Fruit fly (Drosophila melanogaster) whole organism, embryonic: ENCODE measurements around the gene CG15046.

Source experiments
- Aef1 ChIP-seq: fragments of 200-800 bp; sonication (Bioruptor generic); IDR thresholded peaks from 3 replicates; pipeline ENCODE4 v1.3.6; 2022; ENCODE audit warnings: missing biosample characterization, missing genetic modification characterization
- Antp ChIP-seq: fragments of 200-800 bp; sonication (Bioruptor generic); optimal IDR thresholded peaks from 3 replicates; lab custom pipeline; 2016; ENCODE audit warnings: missing biosample characterization, missing genetic modification characterization
- BEAF-32 ChIP-seq: fragments of 200-800 bp; sonication (Bioruptor generic); optimal IDR thresholded peaks from 3 replicates; lab custom pipeline; 2017; ENCODE audit warnings: missing biosample characterization, missing genetic modification characterization, mild to moderate bottlenecking, moderate library complexity, missing genetic modification reagents
- Blimp-1 ChIP-seq: fragments of 200-800 bp; sonication (Bioruptor generic); optimal IDR thresholded peaks from 3 replicates; lab custom pipeline; 2018; ENCODE audit warnings: missing biosample characterization, missing genetic modification characterization, mild to moderate bottlenecking, moderate library complexity, missing genetic modification reagents
- CG11398 ChIP-seq: fragments of 200-800 bp; sonication (Bioruptor generic); optimal IDR thresholded peaks from 2 replicates; lab custom pipeline; 2016; ENCODE audit warnings: missing biosample characterization, missing genetic modification characterization
- CG13287 ChIP-seq: fragments of 200-800 bp; sonication (Bioruptor generic); IDR thresholded peaks from 2 replicates; pipeline ENCODE4 v1.3.6; 2022; ENCODE audit warnings: missing biosample characterization, missing genetic modification characterization; ENCODE audit not compliant: partially characterized antibody
- CG13296 ChIP-seq: fragments of 200-800 bp; sonication (Bioruptor generic); optimal IDR thresholded peaks from 3 replicates; lab custom pipeline; 2018; ENCODE audit warnings: missing biosample characterization, mild to moderate bottlenecking, missing genetic modification characterization
- CG14014 ChIP-seq: fragments of 200-800 bp; sonication (Bioruptor generic); IDR thresholded peaks from 2 replicates; pipeline ENCODE4 v1.3.6; 2022; ENCODE audit warnings: missing biosample characterization, missing genetic modification characterization
- CG14965 ChIP-seq: fragments of 200-800 bp; sonication (Bioruptor generic); optimal IDR thresholded peaks from 2 replicates; lab custom pipeline; 2016; ENCODE audit warnings: missing biosample characterization, missing genetic modification characterization, borderline replicate concordance
- CG1603 ChIP-seq: fragments of 200-800 bp; sonication (Bioruptor generic); optimal IDR thresholded peaks from 2 replicates; lab custom pipeline; 2019; ENCODE audit warnings: missing biosample characterization, mild to moderate bottlenecking, missing genetic modification characterization, moderate library complexity
- CG17328 ChIP-seq: fragments of 200-800 bp; sonication (Bioruptor generic); IDR thresholded peaks from 2 replicates; pipeline ENCODE4 v1.3.6; 2022; ENCODE audit warnings: missing biosample characterization, missing genetic modification characterization
- CG17829 ChIP-seq: fragments of 200-800 bp; optimal IDR thresholded peaks from 2 replicates; lab custom pipeline; 2019; ENCODE audit warnings: missing biosample characterization, mild to moderate bottlenecking, missing genetic modification characterization, moderate library complexity
- CG17912 ChIP-seq: fragments of 200-800 bp; sonication (Bioruptor generic); optimal IDR thresholded peaks from 2 replicates; lab custom pipeline; 2018; ENCODE audit warnings: missing biosample characterization, mild to moderate bottlenecking, missing genetic modification characterization
- CG18619 ChIP-seq: fragments of 200-800 bp; sonication (Bioruptor generic); optimal IDR thresholded peaks from 3 replicates; lab custom pipeline; 2017; ENCODE audit warnings: missing biosample characterization, mild to moderate bottlenecking, missing genetic modification characterization
- CG31224 ChIP-seq: fragments of 200-800 bp; sonication (Bioruptor generic); IDR thresholded peaks from 2 replicates; pipeline ENCODE4 v1.3.6; 2022; ENCODE audit warnings: missing biosample characterization, missing genetic modification characterization
- CG31365 ChIP-seq: fragments of 200-800 bp; sonication (Bioruptor generic); optimal IDR thresholded peaks from 2 replicates; lab custom pipeline; 2018; ENCODE audit warnings: missing biosample characterization, mild to moderate bottlenecking, missing genetic modification characterization
- CG31388 ChIP-seq: fragments of 200-800 bp; sonication (Bioruptor generic); optimal IDR thresholded peaks from 2 replicates; lab custom pipeline; 2016; ENCODE audit warnings: missing biosample characterization, missing genetic modification characterization
- CG4328 ChIP-seq: fragments of 200-800 bp; sonication (Bioruptor generic); optimal IDR thresholded peaks from 3 replicates; lab custom pipeline; 2017; ENCODE audit warnings: missing biosample characterization, missing genetic modification reagents, missing genetic modification characterization
- CG4820 ChIP-seq: fragments of 200-800 bp; sonication (Bioruptor generic); optimal IDR thresholded peaks from 3 replicates; lab custom pipeline; 2016; ENCODE audit warnings: missing biosample characterization, missing genetic modification characterization
- CG6791 ChIP-seq: fragments of 200-800 bp; sonication (Bioruptor generic); IDR thresholded peaks from 3 replicates; pipeline ENCODE4 v1.3.6; 2022; ENCODE audit warnings: missing biosample characterization, missing genetic modification characterization; ENCODE audit not compliant: partially characterized antibody
- CG7963 ChIP-seq: fragments of 200-800 bp; sonication (Bioruptor generic); IDR thresholded peaks from 3 replicates; pipeline ENCODE4 v1.3.6; 2022; ENCODE audit warnings: missing biosample characterization, missing genetic modification characterization; ENCODE audit not compliant: partially characterized antibody
- CG8765 ChIP-seq: fragments of 200-800 bp; sonication (Bioruptor generic); IDR thresholded peaks from 2 replicates; pipeline ENCODE4 v1.3.6; 2022; ENCODE audit warnings: missing biosample characterization, missing genetic modification characterization
- CG9215 ChIP-seq: fragments of 200-800 bp; sonication (Bioruptor generic); IDR thresholded peaks from 2 replicates; pipeline ENCODE4 v1.3.6; 2022; ENCODE audit warnings: missing biosample characterization, missing genetic modification characterization
- CG9437 ChIP-seq: fragments of 200-800 bp; sonication (Bioruptor generic); optimal IDR thresholded peaks from 2 replicates; lab custom pipeline; 2018; ENCODE audit warnings: missing biosample characterization, mild to moderate bottlenecking, missing genetic modification characterization
- CoRest ChIP-seq: fragments of 200-800 bp; sonication (Bioruptor generic); optimal IDR thresholded peaks from 3 replicates; lab custom pipeline; 2018; ENCODE audit warnings: missing biosample characterization, mild to moderate bottlenecking, missing genetic modification characterization, moderate library complexity
- Dref ChIP-seq: fragments of 200-800 bp; sonication (Bioruptor generic); IDR thresholded peaks from 2 replicates; pipeline ENCODE4 v1.3.6; 2022; ENCODE audit warnings: missing biosample characterization, missing genetic modification characterization
- ERR ChIP-seq: fragments of 200-800 bp; sonication (Bioruptor generic); optimal IDR thresholded peaks from 2 replicates; lab custom pipeline; 2016; ENCODE audit warnings: missing biosample characterization, missing genetic modification characterization
- H2.0 ChIP-seq: fragments of 200-800 bp; sonication (Bioruptor generic); IDR thresholded peaks from 2 replicates; pipeline ENCODE4 v1.3.6; 2022; ENCODE audit warnings: missing biosample characterization, missing genetic modification characterization
- HHEX ChIP-seq: fragments of 200-800 bp; sonication (Bioruptor generic); optimal IDR thresholded peaks from 3 replicates; lab custom pipeline; 2017; ENCODE audit warnings: missing biosample characterization, mild to moderate bottlenecking, missing genetic modification characterization, missing genetic modification reagents
- Hr51 ChIP-seq, 2 experiments: fragments of 200-800 bp; sonication (Bioruptor generic); optimal IDR thresholded peaks; 2 replicates in 1 of 2; 3 replicates in 1 of 2; lab custom pipeline; 2016 to 2018; ENCODE audit warnings: missing biosample characterization in 2 of 2, missing genetic modification characterization in 2 of 2, mild to moderate bottlenecking in 1 of 2, moderate library complexity in 1 of 2
- Hsf ChIP-seq: fragments of 200-800 bp; sonication (Bioruptor generic); optimal IDR thresholded peaks from 3 replicates; lab custom pipeline; 2016; ENCODE audit warnings: missing biosample characterization, missing genetic modification characterization
- Spps ChIP-seq: fragments of 200-800 bp; sonication (Bioruptor generic); optimal IDR thresholded peaks from 2 replicates; lab custom pipeline; 2018; ENCODE audit warnings: missing biosample characterization, mild to moderate bottlenecking, missing genetic modification characterization
- amos ChIP-seq: fragments of 200-800 bp; sonication (Bioruptor generic); IDR thresholded peaks from 2 replicates; pipeline ENCODE4 v1.3.6; 2022; ENCODE audit warnings: missing biosample characterization, missing genetic modification characterization; ENCODE audit not compliant: partially characterized antibody
- chn ChIP-seq: fragments of 200-800 bp; sonication (Bioruptor generic); optimal IDR thresholded peaks from 2 replicates; lab custom pipeline; 2016; ENCODE audit warnings: missing biosample characterization, missing genetic modification characterization
- crp ChIP-seq, 2 experiments: fragments of 200-800 bp; sonication (Bioruptor generic); optimal IDR thresholded peaks; 2 replicates in 1 of 2; 3 replicates in 1 of 2; lab custom pipeline; 2017; ENCODE audit warnings: missing biosample characterization in 2 of 2, missing genetic modification characterization in 2 of 2, mild to moderate bottlenecking in 1 of 2, moderate library complexity in 1 of 2
- disco-r ChIP-seq: fragments of 200-800 bp; sonication (Bioruptor generic); optimal IDR thresholded peaks from 2 replicates; lab custom pipeline; 2016; ENCODE audit warnings: missing biosample characterization, missing genetic modification characterization
- dmrt99B ChIP-seq: fragments of 200-800 bp; sonication (Bioruptor generic); optimal IDR thresholded peaks from 2 replicates; lab custom pipeline; 2018; ENCODE audit warnings: missing biosample characterization, mild to moderate bottlenecking, missing genetic modification characterization, moderate library complexity
- ewg ChIP-seq: fragments of 200-800 bp; sonication (Bioruptor generic); optimal IDR thresholded peaks from 3 replicates; lab custom pipeline; 2017; ENCODE audit warnings: mild to moderate bottlenecking, missing biosample characterization, missing genetic modification reagents, missing genetic modification characterization
- gcm ChIP-seq: fragments of 200-800 bp; sonication (Bioruptor generic); optimal IDR thresholded peaks from 2 replicates; lab custom pipeline; 2019; ENCODE audit warnings: missing biosample characterization, mild to moderate bottlenecking, missing genetic modification characterization, moderate library complexity
- jumu ChIP-seq: fragments of 200-800 bp; sonication (Bioruptor generic); optimal IDR thresholded peaks from 3 replicates; lab custom pipeline; 2016; ENCODE audit warnings: missing biosample characterization, missing genetic modification characterization
- knrl ChIP-seq: fragments of 200-800 bp; sonication (Bioruptor generic); IDR thresholded peaks from 3 replicates; pipeline ENCODE4 v1.3.6; 2022; ENCODE audit warnings: missing biosample characterization, missing genetic modification characterization; ENCODE audit not compliant: partially characterized antibody
- lilli ChIP-seq: fragments of 200-800 bp; sonication (Bioruptor generic); optimal IDR thresholded peaks from 3 replicates; lab custom pipeline; 2016; ENCODE audit warnings: missing biosample characterization, missing genetic modification characterization
- peb ChIP-seq: fragments of 200-800 bp; sonication (Bioruptor generic); IDR thresholded peaks from 2 replicates; pipeline ENCODE4 v1.3.6; 2022; ENCODE audit warnings: missing biosample characterization, missing genetic modification characterization
- prd ChIP-seq, 3 experiments: fragments of >200 bp in 2 of 3; fragments of 200-800 bp in 1 of 3; sonication (Bioruptor generic) in 1 of 3; optimal IDR thresholded peaks in 2 of 3; IDR thresholded peaks in 1 of 3; 2 replicates in 2 of 3; 3 replicates in 1 of 3; pipeline versions ENCODE4 v1.3.6 to Lab custom; 2017 to 2022; ENCODE audit warnings: missing biosample characterization in 1 of 3, missing genetic modification characterization in 1 of 3
- stc ChIP-seq: fragments of 200-800 bp; sonication (Bioruptor generic); IDR thresholded peaks from 2 replicates; pipeline ENCODE4 v1.3.6; 2022; ENCODE audit warnings: missing biosample characterization, missing genetic modification characterization
- sug ChIP-seq: fragments of 200-800 bp; optimal IDR thresholded peaks from 2 replicates; lab custom pipeline; 2019; ENCODE audit warnings: missing biosample characterization, mild to moderate bottlenecking, missing genetic modification characterization, moderate library complexity
- zfh1 ChIP-seq: fragments of 200-800 bp; sonication (Bioruptor generic); IDR thresholded peaks from 3 replicates; pipeline ENCODE4 v1.3.6; 2022; ENCODE audit warnings: missing biosample characterization, missing genetic modification characterization

Gene CG15046

DNA sequence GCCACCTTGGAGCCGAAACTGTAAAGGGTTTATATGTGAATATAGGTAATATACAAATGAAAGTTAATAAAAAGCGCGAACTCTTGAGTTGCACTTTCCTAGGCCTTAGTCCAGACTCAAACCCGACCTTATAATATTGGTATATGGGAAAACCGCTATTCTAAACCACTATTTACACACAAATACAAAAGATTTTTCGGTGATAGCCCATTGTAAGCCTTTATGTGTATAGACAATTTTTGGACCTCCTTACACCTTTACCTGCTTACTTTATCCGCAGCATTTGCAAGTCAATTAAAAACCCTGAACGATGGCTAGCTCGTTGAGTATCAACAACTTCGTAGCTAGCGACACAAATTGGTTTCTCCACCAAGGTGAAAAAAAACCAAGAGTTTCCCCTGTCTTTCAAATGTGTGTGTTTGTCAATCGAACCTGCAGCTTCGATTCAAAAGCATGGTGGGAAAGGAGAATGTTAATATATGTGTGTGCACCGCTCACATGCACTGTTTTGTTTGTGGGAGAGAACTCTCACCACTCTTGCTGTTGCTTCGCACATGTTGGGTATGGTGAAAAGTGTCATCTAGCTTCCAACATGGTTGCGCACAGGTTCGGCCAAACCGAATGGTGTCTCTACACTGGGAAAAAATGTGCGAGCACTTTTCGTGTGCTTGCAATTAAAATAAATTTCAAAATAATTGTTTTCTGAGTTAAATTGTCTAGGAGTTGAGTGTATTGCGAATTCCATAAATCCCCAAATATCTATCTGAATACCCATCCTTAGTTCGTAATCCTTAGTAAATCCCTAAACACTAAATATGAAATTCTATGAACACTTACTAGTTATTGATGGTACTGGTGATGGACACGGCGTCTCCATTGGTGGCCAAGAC is 17.5 kb upstream of the CG15046 start (continued):
- no peak for TF ChIP-seq CG13287
- TF ChIP-seq knrl (GFP tag; lab: Robert Waterston, UW) = no peak
- no peak for TF ChIP-seq CG7963
- TF ChIP-seq H2.0 = peak; percentile 75
- peak; percentile 90 for TF ChIP-seq stc (GFP tag; lab: Robert Waterston, UW)
- TF ChIP-seq zfh1 (GFP tag; lab: Robert Waterston, UW) = peak; percentile 90
- TF ChIP-seq CG31224 (GFP tag; lab: Robert Waterston, UW) = peak; percentile 69
- peak; percentile 80 for TF ChIP-seq dmrt99B (tag; lab: Kevin White, UChicago)
- TF ChIP-seq CG6791 (GFP tag; lab: Robert Waterston, UW) = no peak
- TF ChIP-seq CG9437 (GFP tag; lab: Kevin White, UChicago) = peak; percentile 52
- peak; percentile 62 for TF ChIP-seq Spps (tag; lab: Kevin White, UChicago)
- peak; percentile 80 for TF ChIP-seq CG4820 (GFP tag; lab: Kevin White, UChicago)
- peak; percentile 61 for TF ChIP-seq Aef1
- peak; percentile 51 for TF ChIP-seq CG14965 (GFP tag; lab: Kevin White, UChicago)
- TF ChIP-seq chn (GFP tag; lab: Kevin White, UChicago) = peak; percentile 78
- peak; percentile 77 for TF ChIP-seq disco-r (GFP tag; lab: Kevin White, UChicago)
- TF ChIP-seq CG18619 (GFP tag; lab: Kevin White, UChicago) = peak; percentile 54
- peak; percentile 81 for TF ChIP-seq lilli (GFP tag; lab: Kevin White, UChicago)
- peak; percentile 65; the same call in 1 of the 2 replicates for TF ChIP-seq peb (GFP tag; lab: Robert Waterston, UW)
- TF ChIP-seq CG17328 (GFP tag; lab: Robert Waterston, UW) = peak; percentile 90
- TF ChIP-seq HHEX = peak; percentile 80
- peak; percentile 87 for TF ChIP-seq CG1603
- peak; percentile 46 for TF ChIP-seq CG31365 (tag; lab: Kevin White, UChicago)
- peak; percentile 24; the same call in 1 of the 2 replicates for TF ChIP-seq CG8765 (GFP tag; lab: Robert Waterston, UW)
- TF ChIP-seq crp (GFP tag; optimal IDR thresholded peaks at IDR 0.05; lab: Kevin White, UChicago) = peak in 1 of 2 experiments; percentile 21
- TF ChIP-seq BEAF-32 (GFP tag; lab: Kevin White, UChicago) = no peak
- TF ChIP-seq sug (tag; lab: Kevin White, UChicago) = no peak
- TF ChIP-seq CG17829 = peak; percentile 73
- no peak for TF ChIP-seq CG4328 (GFP tag; lab: Kevin White, UChicago)
- TF ChIP-seq Dref (GFP tag; lab: Robert Waterston, UW) = no peak
- peak; percentile 79 for TF ChIP-seq Blimp-1
- no peak for TF ChIP-seq prd (optimal IDR thresholded peaks at IDR 0.05; lab: Kevin White, UChicago)
- TF ChIP-seq prd (GFP tag; IDR thresholded peaks at IDR 0.05; lab: Robert Waterston, UW) = peak; percentile 81
- peak; percentile 65 for TF ChIP-seq jumu
- TF ChIP-seq ewg (GFP tag; lab: Kevin White, UChicago) = peak; percentile 47
- peak; percentile 41 for TF ChIP-seq ERR (GFP tag; lab: Kevin White, UChicago)
- TF ChIP-seq CG9215 (GFP tag; lab: Robert Waterston, UW) = peak; percentile 31
- peak; percentile 81 for TF ChIP-seq Antp (GFP tag; lab: Kevin White, UChicago)
- TF ChIP-seq amos = no peak
- no peak for TF ChIP-seq CG17912
- TF ChIP-seq Hsf (GFP tag; lab: Kevin White, UChicago) = peak; percentile 85
- peak; percentile 46 for TF ChIP-seq CoRest (tag; lab: Kevin White, UChicago)
- TF ChIP-seq CG11398 (GFP tag; lab: Kevin White, UChicago) = peak; percentile 48
- TF ChIP-seq CG13296 = peak; percentile 50
- TF ChIP-seq gcm = peak; percentile 62
- TF ChIP-seq Hr51 (GFP tag; optimal IDR thresholded peaks at IDR 0.05; lab: Kevin White, UChicago) = peak; percentile 27 to 78
- peak; percentile 76 for TF ChIP-seq CG14014
- TF ChIP-seq CG31388 (GFP tag; lab: Kevin White, UChicago) = no peak
